Fruit fly (Drosophila melanogaster): ENCODE measurements around the gene Socs36E.

DNA sequence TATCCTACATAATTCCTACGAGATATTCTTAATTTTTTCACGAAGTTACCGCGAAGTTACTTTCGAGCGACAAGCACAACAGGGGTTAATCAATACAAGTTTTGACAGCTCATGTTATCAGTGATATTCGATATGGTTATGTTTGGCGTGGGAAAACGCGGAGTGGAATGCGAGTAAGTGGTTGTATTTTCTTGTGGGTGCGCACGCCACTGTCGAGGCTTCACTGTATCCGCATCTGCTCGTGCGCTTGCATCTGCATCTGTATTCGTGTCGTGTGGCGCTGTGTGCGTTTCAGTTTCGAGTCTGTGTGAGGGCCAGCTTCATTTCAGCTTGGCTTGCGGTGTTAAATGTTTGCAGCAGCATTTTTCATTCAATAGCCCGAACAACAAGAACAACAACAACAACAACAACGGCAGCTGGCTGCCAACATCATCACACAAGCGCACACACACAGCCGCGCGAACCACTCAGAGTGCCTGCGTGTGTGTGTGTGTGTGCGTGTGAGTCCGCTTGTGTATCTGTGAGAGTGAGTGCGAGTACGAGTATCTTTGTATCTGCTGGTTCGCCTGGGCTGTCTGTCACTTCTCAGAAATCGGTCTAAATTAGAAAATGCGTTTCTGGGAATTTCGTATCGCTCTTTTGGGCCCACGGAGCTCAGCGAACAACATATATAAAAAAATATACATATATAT, 937 bp downstream of the Socs36E start:
- TF ChIP-seq rgr (GFP tag; optimal IDR thresholded peaks at IDR 0.05): no peak
- TF ChIP-seq dmrt93B (GFP tag; optimal IDR thresholded peaks at IDR 0.05): peak; percentile 56
- no peak for TF ChIP-seq sage (GFP tag; optimal IDR thresholded peaks at IDR 0.05)
- TF ChIP-seq jim (GFP tag; optimal IDR thresholded peaks at IDR 0.05): no peak
- TF ChIP-seq tai (GFP tag; optimal IDR thresholded peaks at IDR 0.05): no peak
- TF ChIP-seq Abd-B (GFP tag; optimal IDR thresholded peaks at IDR 0.05): peak; percentile 65
- TF ChIP-seq Hr78 (GFP tag; optimal IDR thresholded peaks at IDR 0.05): no peak
- TF ChIP-seq br (GFP tag; optimal IDR thresholded peaks at IDR 0.05): peak; percentile 53
- no peak for TF ChIP-seq Jra (GFP tag; optimal IDR thresholded peaks at IDR 0.05)
- no peak for TF ChIP-seq lola (GFP tag; optimal IDR thresholded peaks at IDR 0.05)
- TF ChIP-seq N (GFP tag; optimal IDR thresholded peaks at IDR 0.05): peak; percentile 76

Measured in whole organism, wandering third instar larva.